Fruit fly (Drosophila melanogaster): ENCODE data around the gene CG11710.

Gene CG11710

DNA sequence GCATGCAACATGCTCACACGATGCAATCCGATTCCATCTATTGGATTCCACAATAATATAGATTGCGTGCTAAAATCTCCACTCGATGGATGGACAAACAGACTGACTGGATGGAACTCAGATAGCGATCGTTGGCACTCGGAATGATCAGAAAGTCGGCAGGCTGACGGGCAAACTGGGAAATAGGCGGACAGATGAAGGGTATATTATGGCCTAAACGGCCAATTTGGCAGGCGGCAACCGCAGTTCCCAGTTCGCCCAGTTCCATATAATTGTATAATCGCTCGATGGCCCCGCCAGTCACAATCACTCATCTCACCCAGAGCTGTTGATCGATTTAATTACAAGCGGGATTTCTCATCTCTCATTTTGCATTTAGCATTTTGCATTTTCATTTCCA, 10.2 kb downstream of the CG11710 start, which contains the start of gene Obp19d:
Gene Obp19d, plus strand, starts transcription at position 301 of the 400 bp plus-strand sequence.
- no peak for TF ChIP-seq noc (tag; optimal IDR thresholded peaks at IDR 0.05)

DNA sequence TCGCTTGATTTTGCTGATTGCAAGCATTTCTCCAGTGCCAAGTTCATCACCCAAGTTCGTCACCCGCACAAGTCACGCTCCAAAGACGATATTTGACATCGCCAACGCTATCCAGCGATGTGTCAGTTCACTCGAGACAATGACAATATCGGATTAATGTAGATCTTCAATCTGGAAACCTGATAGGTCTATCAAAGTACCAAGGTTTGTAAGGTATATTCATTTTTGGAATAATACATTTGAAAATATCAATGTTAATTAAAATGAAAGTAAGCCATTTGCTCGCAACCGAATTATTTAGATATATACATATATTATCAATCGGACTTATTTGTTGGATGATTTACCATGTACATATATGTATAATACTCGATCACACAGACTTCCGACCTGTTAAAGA, 10.6 kb downstream of the CG11710 start, which contains the start of gene Obp19c:
Gene Obp19c, minus strand, starts transcription at position 101 of the 400 bp plus-strand sequence.
- no peak for TF ChIP-seq noc (tag; optimal IDR thresholded peaks at IDR 0.05)

DNA sequence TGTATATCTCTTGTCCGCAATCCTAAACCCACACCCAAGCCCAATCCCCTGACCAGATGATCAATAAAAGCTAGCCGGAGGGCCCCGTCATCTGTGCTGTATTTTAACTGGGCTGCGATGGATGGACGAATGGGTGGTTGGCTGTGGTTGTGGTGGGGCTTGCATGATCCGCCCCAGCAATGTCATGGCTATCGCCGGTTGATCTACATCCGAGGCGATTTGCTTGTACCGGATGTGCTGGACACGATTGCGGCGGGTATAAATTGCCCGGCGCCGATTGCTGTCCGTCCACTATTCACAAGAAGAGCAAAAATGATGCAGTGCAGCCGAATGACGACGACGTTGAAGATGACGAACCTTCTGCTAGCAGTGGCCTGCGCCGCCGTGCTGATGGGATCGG, 13.0 kb downstream of the CG11710 start, which contains the start of gene Obp19b:
Gene Obp19b, plus strand, starts transcription at position 301 of the 400 bp plus-strand sequence.
- no peak for TF ChIP-seq noc (tag; optimal IDR thresholded peaks at IDR 0.05)

DNA sequence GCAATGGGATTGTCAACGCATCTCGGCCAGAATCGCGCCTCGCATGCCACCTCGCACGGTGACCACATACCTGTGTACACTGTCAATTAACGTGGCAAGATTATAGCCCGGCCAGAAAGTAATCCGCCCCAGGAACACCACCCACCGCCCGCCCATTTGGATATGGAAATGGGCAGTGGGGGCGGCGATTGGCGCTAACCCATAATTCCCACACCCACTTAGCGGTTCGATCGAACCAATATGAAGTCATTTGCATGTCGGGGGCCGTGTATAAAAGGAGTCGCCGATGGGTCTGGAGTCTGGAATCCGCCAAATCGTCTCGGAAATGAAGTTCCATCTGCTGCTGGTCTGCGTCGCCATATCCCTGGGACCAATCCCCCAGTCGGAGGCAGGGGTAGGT, 14.0 kb downstream of the CG11710 start, which contains the start of gene Obp19a:
Gene Obp19a, plus strand, starts transcription at position 301 of the 400 bp plus-strand sequence.
- TF ChIP-seq noc (tag; optimal IDR thresholded peaks at IDR 0.05) = no peak

DNA sequence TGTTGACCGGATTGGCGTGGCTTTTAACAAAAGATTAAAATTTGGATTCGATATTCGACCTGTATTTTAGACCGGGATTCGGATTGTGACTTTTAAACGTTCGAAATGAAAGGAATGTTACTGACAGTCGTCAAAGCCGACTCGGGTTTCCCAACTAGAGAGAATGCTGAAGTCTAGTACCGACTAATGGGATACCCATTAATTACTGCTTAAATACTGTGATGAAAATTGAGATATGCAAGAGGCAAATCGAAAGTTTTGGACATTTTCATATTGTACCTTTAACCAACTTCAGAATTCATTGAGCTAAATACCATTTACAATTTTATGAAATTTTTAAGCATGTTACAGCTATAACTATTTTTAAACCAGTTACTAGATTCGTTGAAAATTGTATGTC, 15.4 kb downstream of the CG11710 start, which contains the start of gene CG15458:
Gene CG15458, minus strand, starts transcription at position 101 of the 400 bp plus-strand sequence.
- TF ChIP-seq noc (tag; optimal IDR thresholded peaks at IDR 0.05) = no peak

DNA sequence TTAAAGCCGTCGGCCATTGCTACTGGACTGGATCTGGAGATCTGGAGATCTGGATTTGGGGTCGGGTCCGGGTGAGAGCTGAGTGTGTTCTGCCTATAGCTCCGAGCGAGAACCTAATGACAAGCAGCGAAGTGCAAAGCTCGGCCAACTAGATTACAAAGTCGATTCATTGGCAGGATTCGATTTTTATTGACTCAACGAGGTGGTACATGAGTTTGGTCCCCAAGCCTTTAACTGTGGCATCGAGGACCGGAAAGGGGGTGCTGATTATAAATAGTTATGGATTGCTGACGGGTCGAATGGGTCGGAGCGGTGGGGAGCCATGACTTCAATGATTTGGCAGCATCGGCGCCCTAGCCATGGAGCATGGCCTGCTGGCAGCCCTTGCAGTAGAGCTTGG, 16.0 kb downstream of the CG11710 start, which contains the start of gene CG15459:
Gene CG15459, minus strand, starts transcription at position 101 of the 400 bp plus-strand sequence.
- no peak for TF ChIP-seq noc (tag; optimal IDR thresholded peaks at IDR 0.05)

DNA sequence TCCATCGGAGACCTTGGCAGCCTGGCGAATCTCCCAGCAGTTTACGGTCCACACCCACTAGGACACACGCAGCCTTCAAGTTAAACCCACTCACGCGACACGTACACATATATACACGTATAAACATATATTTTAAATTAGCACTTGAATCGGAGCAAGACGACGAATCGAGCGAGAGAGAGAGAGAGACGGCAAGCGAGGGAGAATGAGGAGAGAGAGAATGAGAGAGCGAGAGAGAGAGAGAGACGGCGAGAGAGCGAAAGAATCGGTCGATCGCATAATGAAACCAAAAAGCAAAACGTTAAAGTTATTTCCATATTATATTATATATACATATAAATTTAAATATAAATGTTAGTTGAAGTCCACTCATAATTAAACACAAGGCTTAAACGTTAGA, 17.8 kb downstream of the CG11710 start:
- no peak for TF ChIP-seq noc (tag; optimal IDR thresholded peaks at IDR 0.05)

DNA sequence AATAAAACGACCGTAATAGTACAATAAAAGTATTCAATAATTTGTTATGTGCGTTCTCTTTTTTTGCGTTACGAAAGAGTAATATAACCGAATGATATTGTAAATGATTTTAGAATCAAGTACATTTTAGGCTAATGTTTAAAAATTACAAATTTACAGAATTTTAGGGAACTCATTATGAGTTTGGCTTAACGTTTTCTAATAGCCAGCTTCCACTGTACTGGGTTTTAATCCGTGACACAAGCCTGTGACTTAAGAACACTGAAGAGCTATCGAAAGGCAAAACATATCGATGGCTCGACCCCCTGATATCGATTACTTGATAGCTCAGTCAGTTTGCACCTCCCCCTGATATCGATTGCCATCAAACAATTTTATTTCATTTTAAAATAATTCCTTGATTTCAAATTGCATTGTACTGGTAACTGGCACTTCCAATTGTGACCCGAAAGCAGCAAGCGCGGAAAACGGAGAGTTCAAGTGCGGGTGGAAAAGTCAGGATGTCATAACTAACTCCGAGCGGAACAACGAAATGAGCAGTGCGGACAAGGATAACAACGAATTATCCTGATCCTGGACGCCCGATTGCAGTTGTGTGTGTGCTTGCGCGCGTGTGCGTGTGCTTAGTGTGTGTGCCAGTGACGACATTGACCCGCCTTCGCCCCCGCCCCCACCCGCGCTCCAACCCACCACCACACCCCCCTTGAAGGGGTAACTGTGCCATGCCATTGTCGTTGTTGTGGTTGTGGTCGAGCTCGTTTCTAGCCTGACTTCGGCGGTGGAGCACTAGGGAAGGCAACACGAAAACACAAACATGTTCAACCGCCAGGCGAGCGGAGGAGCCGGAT, 35.2 kb downstream of the CG11710 start, which contains the start of gene HERC2:
Gene HERC2, plus strand, starts transcription at position 330 of the 848 bp plus-strand sequence.
- no peak for TF ChIP-seq noc (tag; optimal IDR thresholded peaks at IDR 0.05)

DNA sequence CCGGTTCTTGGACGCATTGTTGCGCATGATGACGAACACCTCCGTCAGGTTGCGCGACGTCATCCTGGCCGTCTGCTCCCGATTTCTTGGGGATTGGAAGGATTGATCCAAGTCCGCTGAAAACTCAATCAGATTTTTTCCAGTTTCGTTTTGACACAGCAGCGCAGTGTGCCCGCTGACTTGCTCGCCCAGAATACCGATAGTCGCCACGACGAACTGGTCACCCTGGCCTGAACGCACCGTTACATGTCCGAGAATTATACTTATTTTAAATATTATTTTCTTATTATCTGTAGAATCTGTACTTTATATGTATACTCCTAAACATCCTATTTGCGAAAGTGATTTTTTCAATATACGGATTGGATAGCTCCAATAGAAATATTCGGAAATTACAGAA, 35.9 kb downstream of the CG11710 start, which contains the start of gene Syx16:
Gene Syx16, minus strand, starts transcription at position 172 of the 400 bp plus-strand sequence.
- TF ChIP-seq noc (tag; optimal IDR thresholded peaks at IDR 0.05) = no peak

DNA sequence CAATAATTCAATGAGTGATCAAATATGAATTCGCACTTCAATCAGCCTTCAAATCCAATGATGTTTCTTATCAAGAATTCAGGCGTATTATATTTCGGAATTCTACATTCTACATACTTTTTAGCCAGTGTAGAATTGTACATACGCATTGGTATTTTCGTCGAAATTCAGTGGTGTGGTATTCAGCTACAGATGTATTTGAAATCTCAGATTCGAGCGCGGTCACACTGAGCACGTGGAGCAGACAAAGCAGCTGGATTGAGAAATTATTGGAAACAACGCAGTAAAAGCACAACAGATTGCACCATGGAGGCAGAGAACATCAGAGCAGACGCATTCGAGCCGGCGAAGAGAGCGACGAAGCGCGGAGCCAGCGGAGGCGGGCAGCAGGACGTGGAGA, 38.2 kb downstream of the CG11710 start:
- no peak for TF ChIP-seq noc (tag; optimal IDR thresholded peaks at IDR 0.05)

DNA sequence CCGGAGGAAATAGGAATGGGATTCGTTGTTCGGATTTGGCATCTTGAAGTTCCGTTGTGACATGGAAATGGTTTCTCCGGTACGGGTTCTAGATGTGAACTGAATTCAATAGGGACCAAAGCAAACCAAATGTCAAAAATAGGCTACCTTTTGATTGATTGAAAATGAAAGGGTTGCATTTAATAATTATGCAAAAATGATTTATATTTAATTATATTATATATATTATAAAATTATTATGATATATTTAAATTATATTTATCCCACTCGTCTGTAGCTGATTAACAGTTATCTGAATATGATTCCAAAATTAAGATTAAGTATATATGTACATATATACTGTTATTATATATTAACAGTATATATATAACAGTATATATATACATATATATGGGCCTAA, 38.8 kb downstream of the CG11710 start, which contains the start of gene jb:
Gene jb, minus strand, starts transcription at position 101 of the 400 bp plus-strand sequence.
- no peak for TF ChIP-seq noc (tag; optimal IDR thresholded peaks at IDR 0.05)

DNA sequence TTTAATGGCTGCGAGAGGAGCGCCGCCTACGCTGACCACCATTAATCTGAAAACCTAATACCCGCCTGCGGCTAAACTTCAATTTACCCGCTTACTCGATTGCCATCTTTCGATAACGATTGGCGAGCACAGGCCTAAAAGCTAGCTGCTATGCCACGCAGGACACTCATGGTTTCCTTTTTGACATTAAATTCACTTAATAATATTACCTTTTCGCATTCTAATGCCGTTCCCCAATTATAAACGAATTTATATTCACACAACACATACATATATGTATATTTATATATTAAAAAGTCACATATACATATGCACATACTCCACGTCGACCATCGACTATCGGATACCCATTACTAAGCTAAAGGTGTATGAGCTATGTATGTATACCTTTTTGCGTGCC, 39.8 kb downstream of the CG11710 start:
- TF ChIP-seq noc (tag; optimal IDR thresholded peaks at IDR 0.05) = no peak

DNA sequence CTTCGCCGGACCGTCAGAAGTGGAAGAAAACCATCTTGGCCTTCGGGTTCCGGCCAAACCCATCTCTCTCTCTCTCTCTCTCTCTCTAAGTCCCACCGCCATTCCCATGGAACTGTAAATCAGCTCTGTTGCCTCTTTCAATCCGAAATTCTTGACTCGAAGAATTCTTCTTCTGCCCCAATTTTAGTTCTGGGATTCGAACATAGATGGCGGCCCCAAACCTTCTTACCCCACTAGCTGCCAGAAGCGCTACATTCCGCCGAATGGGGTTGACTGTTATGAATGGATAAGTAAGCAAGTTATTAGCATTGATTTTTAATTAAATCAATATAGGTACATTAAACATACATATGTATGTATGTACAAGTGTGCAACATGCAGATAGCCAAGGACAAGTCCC, 43.6 kb downstream of the CG11710 start:
- TF ChIP-seq noc (tag; optimal IDR thresholded peaks at IDR 0.05) = no peak
